Fruit fly (Drosophila melanogaster) whole organism, embryonic: ENCODE results near the gene CG31089.

ENCODE experiments used
- Abd-B ChIP-seq: fragments of 200-800 bp; sonication (Bioruptor generic); optimal IDR thresholded peaks from 2 replicates; lab custom pipeline; 2018; ENCODE audit warnings: missing biosample characterization, mild to moderate bottlenecking, missing genetic modification characterization, moderate library complexity
- Aef1 ChIP-seq: fragments of 200-800 bp; sonication (Bioruptor generic); IDR thresholded peaks from 3 replicates; pipeline ENCODE4 v1.3.6; 2022; ENCODE audit warnings: missing biosample characterization, missing genetic modification characterization
- CG10209 ChIP-seq: fragments of 200-800 bp; sonication (Bioruptor generic); optimal IDR thresholded peaks from 3 replicates; lab custom pipeline; 2017; ENCODE audit warnings: missing biosample characterization, mild to moderate bottlenecking, missing genetic modification characterization, missing genetic modification reagents
- CG12155 ChIP-seq: fragments of 200-800 bp; sonication (Bioruptor generic); optimal IDR thresholded peaks from 3 replicates; lab custom pipeline; 2016; ENCODE audit warnings: missing biosample characterization, missing genetic modification characterization
- CG1233 ChIP-seq: fragments of 200-800 bp; sonication (Bioruptor generic); optimal IDR thresholded peaks from 4 replicates; lab custom pipeline; 2018; ENCODE audit warnings: missing biosample characterization, mild to moderate bottlenecking, missing genetic modification characterization
- CG13287 ChIP-seq: fragments of 200-800 bp; sonication (Bioruptor generic); IDR thresholded peaks from 2 replicates; pipeline ENCODE4 v1.3.6; 2022; ENCODE audit warnings: missing biosample characterization, missing genetic modification characterization; ENCODE audit not compliant: partially characterized antibody
- CG16815 ChIP-seq: fragments of 200-800 bp; sonication (Bioruptor generic); optimal IDR thresholded peaks from 3 replicates; lab custom pipeline; 2017; ENCODE audit warnings: missing biosample characterization, mild to moderate bottlenecking, missing genetic modification characterization
- CG30431 ChIP-seq: fragments of 200-800 bp; sonication (Bioruptor generic); optimal IDR thresholded peaks from 2 replicates; lab custom pipeline; 2017; ENCODE audit warnings: missing biosample characterization, missing genetic modification characterization
- CG3065 ChIP-seq: fragments of 200-800 bp; sonication (Bioruptor generic); optimal IDR thresholded peaks from 2 replicates; lab custom pipeline; 2016; ENCODE audit warnings: missing biosample characterization, missing genetic modification characterization
- CG31365 ChIP-seq: fragments of 200-800 bp; sonication (Bioruptor generic); optimal IDR thresholded peaks from 2 replicates; lab custom pipeline; 2018; ENCODE audit warnings: missing biosample characterization, mild to moderate bottlenecking, missing genetic modification characterization
- CG33557 ChIP-seq: fragments of 200-800 bp; sonication (Bioruptor generic); optimal IDR thresholded peaks from 2 replicates; lab custom pipeline; 2019; ENCODE audit warnings: missing biosample characterization, mild to moderate bottlenecking, missing genetic modification characterization, moderate library complexity
- CG34376 ChIP-seq: fragments of 200-800 bp; sonication (Bioruptor generic); optimal IDR thresholded peaks from 2 replicates; lab custom pipeline; 2018; ENCODE audit warnings: missing biosample characterization, mild to moderate bottlenecking, missing genetic modification characterization
- CG6254 ChIP-seq: fragments of 200-800 bp; sonication (Bioruptor generic); optimal IDR thresholded peaks from 3 replicates; lab custom pipeline; 2017; ENCODE audit warnings: mild to moderate bottlenecking, missing biosample characterization, missing genetic modification reagents, missing genetic modification characterization
- CG6854 ChIP-seq: fragments of 200-800 bp; sonication (Bioruptor generic); optimal IDR thresholded peaks from 3 replicates; lab custom pipeline; 2017; ENCODE audit warnings: missing biosample characterization, mild to moderate bottlenecking, missing genetic modification characterization
- CG7928 ChIP-seq: fragments of 200-800 bp; sonication (Bioruptor generic); optimal IDR thresholded peaks from 2 replicates; lab custom pipeline; 2017; ENCODE audit warnings: missing biosample characterization, mild to moderate bottlenecking, missing genetic modification characterization
- CG9609 ChIP-seq: fragments of 200-800 bp; sonication (Bioruptor generic); optimal IDR thresholded peaks from 3 replicates; lab custom pipeline; 2016; ENCODE audit warnings: missing biosample characterization, missing genetic modification characterization
- CrebB ChIP-seq: fragments of 200-800 bp; sonication (Bioruptor generic); optimal IDR thresholded peaks from 3 replicates; lab custom pipeline; 2018; ENCODE audit warnings: missing biosample characterization, mild to moderate bottlenecking, missing genetic modification characterization
- D19A ChIP-seq: fragments of 200-800 bp; optimal IDR thresholded peaks from 3 replicates; lab custom pipeline; 2019; ENCODE audit warnings: missing biosample characterization, mild to moderate bottlenecking, missing genetic modification characterization, moderate library complexity
- Dfd ChIP-seq, 2 experiments: fragments of >200 bp; optimal IDR thresholded peaks; 2 replicates each; lab custom pipeline; 2017; ENCODE audit warnings: missing biosample characterization in 2 of 2, missing genetic modification characterization in 2 of 2
- GATAe ChIP-seq: fragments of 200-800 bp; sonication (Bioruptor generic); conservative IDR thresholded peaks from 2 replicates; pipeline ENCODE4 v1.3.6; 2022; ENCODE audit warnings: missing biosample characterization, missing genetic modification characterization
- H2.0 ChIP-seq: fragments of 200-800 bp; sonication (Bioruptor generic); IDR thresholded peaks from 2 replicates; pipeline ENCODE4 v1.3.6; 2022; ENCODE audit warnings: missing biosample characterization, missing genetic modification characterization
- HHEX ChIP-seq: fragments of 200-800 bp; sonication (Bioruptor generic); optimal IDR thresholded peaks from 3 replicates; lab custom pipeline; 2017; ENCODE audit warnings: missing biosample characterization, mild to moderate bottlenecking, missing genetic modification characterization, missing genetic modification reagents
- HmgZ ChIP-seq: fragments of 200-800 bp; sonication (Bioruptor generic); optimal IDR thresholded peaks from 2 replicates; lab custom pipeline; 2018; ENCODE audit warnings: missing biosample characterization, mild to moderate bottlenecking, missing genetic modification characterization
- Mes4 ChIP-seq: fragments of 200-800 bp; sonication (Bioruptor generic); optimal IDR thresholded peaks from 2 replicates; lab custom pipeline; 2016; ENCODE audit warnings: missing biosample characterization, missing genetic modification characterization
- Mrtf ChIP-seq: fragments of 200-800 bp; sonication (Bioruptor generic); IDR thresholded peaks from 3 replicates; pipeline ENCODE4 v1.3.6; 2022; ENCODE audit warnings: missing biosample characterization, missing genetic modification characterization
- NK7.1 ChIP-seq: fragments of 200-800 bp; sonication (Bioruptor generic); optimal IDR thresholded peaks from 3 replicates; lab custom pipeline; 2016; ENCODE audit warnings: missing biosample characterization, missing genetic modification characterization
- TFAM ChIP-seq: fragments of 200-800 bp; sonication (Bioruptor generic); optimal IDR thresholded peaks from 2 replicates; lab custom pipeline; 2017; ENCODE audit warnings: missing biosample characterization, missing genetic modification characterization, inconsistent platforms
- Vsx1 ChIP-seq: fragments of 200-800 bp; sonication (Bioruptor generic); optimal IDR thresholded peaks from 2 replicates; lab custom pipeline; 2017; ENCODE audit warnings: missing biosample characterization, mild to moderate bottlenecking, missing genetic modification characterization, missing genetic modification reagents
- ap ChIP-seq: fragments of 200-800 bp; sonication (Bioruptor generic); IDR thresholded peaks from 2 replicates; pipeline ENCODE4 v1.3.6; 2022; ENCODE audit warnings: missing biosample characterization, missing genetic modification characterization
- ase ChIP-seq: fragments of 200-800 bp; sonication (Bioruptor generic); IDR thresholded peaks from 3 replicates; pipeline ENCODE4 v1.3.6; 2022; ENCODE audit warnings: missing biosample characterization, missing genetic modification characterization
- chif ChIP-seq, 2 experiments: fragments of 200-800 bp; sonication (Bioruptor generic); optimal IDR thresholded peaks; 3 replicates each; lab custom pipeline; 2016; ENCODE audit warnings: missing biosample characterization in 2 of 2, missing genetic modification characterization in 2 of 2
- croc ChIP-seq: fragments of 200-800 bp; sonication (Bioruptor generic); conservative IDR thresholded peaks from 3 replicates; pipeline ENCODE4 v1.3.6; 2022; ENCODE audit warnings: missing biosample characterization, missing genetic modification characterization
- dan ChIP-seq: fragments of 200-800 bp; sonication (Bioruptor generic); IDR thresholded peaks from 2 replicates; pipeline ENCODE4 v1.3.6; 2022; ENCODE audit warnings: missing biosample characterization, missing genetic modification characterization
- dimm ChIP-seq: fragments of 200-800 bp; sonication (Bioruptor generic); IDR thresholded peaks from 2 replicates; pipeline ENCODE4 v1.3.6; 2022; ENCODE audit warnings: missing biosample characterization, missing genetic modification characterization
- fd64A ChIP-seq: fragments of 200-800 bp; sonication (Bioruptor generic); optimal IDR thresholded peaks from 3 replicates; lab custom pipeline; 2018; ENCODE audit warnings: missing biosample characterization, mild to moderate bottlenecking, missing genetic modification characterization
- gcm2 ChIP-seq: fragments of 200-800 bp; sonication (Bioruptor generic); optimal IDR thresholded peaks from 2 replicates; lab custom pipeline; 2016; ENCODE audit warnings: missing biosample characterization, missing genetic modification characterization
- grn ChIP-seq: fragments of 200-800 bp; sonication (Bioruptor generic); optimal IDR thresholded peaks from 3 replicates; lab custom pipeline; 2017; ENCODE audit warnings: missing biosample characterization, missing genetic modification characterization
- gro ChIP-seq: fragments of 200-800 bp; sonication (Bioruptor generic); optimal IDR thresholded peaks from 2 replicates; lab custom pipeline; 2016; ENCODE audit warnings: missing biosample characterization, missing genetic modification characterization
- her ChIP-seq: fragments of 200-800 bp; sonication (Bioruptor generic); optimal IDR thresholded peaks from 2 replicates; lab custom pipeline; 2016; ENCODE audit warnings: missing biosample characterization, missing genetic modification characterization
- kni ChIP-seq: fragments of 200-800 bp; sonication (Bioruptor generic); optimal IDR thresholded peaks from 3 replicates; lab custom pipeline; 2017; ENCODE audit warnings: mild to moderate bottlenecking, missing biosample characterization, missing genetic modification reagents, missing genetic modification characterization
- luna ChIP-seq: fragments of 200-800 bp; sonication (Bioruptor generic); optimal IDR thresholded peaks from 2 replicates; lab custom pipeline; 2016; ENCODE audit warnings: missing biosample characterization, missing genetic modification characterization
- pfk ChIP-seq: fragments of 200-800 bp; sonication (Bioruptor generic); optimal IDR thresholded peaks from 2 replicates; lab custom pipeline; 2018; ENCODE audit warnings: missing biosample characterization, mild to moderate bottlenecking, missing genetic modification characterization, moderate library complexity
- pzg ChIP-seq: fragments of 200-800 bp; sonication (Bioruptor generic); optimal IDR thresholded peaks from 3 replicates; lab custom pipeline; 2018; ENCODE audit warnings: missing biosample characterization, mild to moderate bottlenecking, missing genetic modification characterization, moderate library complexity
- row ChIP-seq: fragments of 200-800 bp; sonication (Bioruptor generic); IDR thresholded peaks from 3 replicates; pipeline ENCODE4 v1.3.6; 2022; ENCODE audit warnings: missing biosample characterization, missing genetic modification characterization
- sens ChIP-seq: fragments of 200-800 bp; sonication (Bioruptor generic); peaks from one replicate; lab custom pipeline; 2016; ENCODE audit warnings: missing biosample characterization, missing genetic modification characterization
- sens-2 ChIP-seq: fragments of 200-800 bp; sonication (Bioruptor generic); IDR thresholded peaks from 2 replicates; pipeline ENCODE4 v1.3.6; 2022; ENCODE audit warnings: missing biosample characterization, missing genetic modification characterization
- sima ChIP-seq: fragments of 200-800 bp; sonication (Bioruptor generic); optimal IDR thresholded peaks from 2 replicates; lab custom pipeline; 2016; ENCODE audit warnings: missing biosample characterization, missing genetic modification characterization
- sqz ChIP-seq: fragments of 200-800 bp; sonication (Bioruptor generic); optimal IDR thresholded peaks from 3 replicates; lab custom pipeline; 2018; ENCODE audit warnings: missing biosample characterization, mild to moderate bottlenecking, missing genetic modification characterization
- trh ChIP-seq: fragments of 200-800 bp; sonication (Bioruptor generic); optimal IDR thresholded peaks from 2 replicates; lab custom pipeline; 2016; ENCODE audit warnings: missing biosample characterization, missing genetic modification characterization
- tup ChIP-seq: fragments of 200-800 bp; sonication (Bioruptor generic); optimal IDR thresholded peaks from 2 replicates; lab custom pipeline; 2016; ENCODE audit warnings: missing biosample characterization, mild to moderate bottlenecking, missing genetic modification characterization, moderate library complexity

CG31089 gene

dm6 chr3R:25880971-25881809, 21.3 kb upstream of the CG31089 start, which contains the start of gene Tsp96F:
Gene Tsp96F (minus strand): TSS chr3R:25881427.
- TF ChIP-seq sqz, result no peak
- TF ChIP-seq Mrtf (GFP tag; lab: Robert Waterston, UW), result no peak
- TF ChIP-seq CG34376 (GFP tag; lab: Kevin White, UChicago), result peak; percentile 36
- no peak for TF ChIP-seq CG3065 (GFP tag; lab: Kevin White, UChicago)
- no peak for TF ChIP-seq CG6254
- TF ChIP-seq Dfd (GFP tag; optimal IDR thresholded peaks at IDR 0.05; lab: Kevin White, UChicago), result no peak
- TF ChIP-seq gro (GFP tag; lab: Kevin White, UChicago), result no peak
- TF ChIP-seq TFAM (GFP tag; lab: Kevin White, UChicago), result no peak
- no peak for TF ChIP-seq fd64A (GFP tag; lab: Kevin White, UChicago)
- no peak for TF ChIP-seq chif (GFP tag; optimal IDR thresholded peaks at IDR 0.05; lab: Kevin White, UChicago)
- peak; percentile 14 for TF ChIP-seq HmgZ (tag; lab: Kevin White, UChicago)
- TF ChIP-seq Abd-B (GFP tag; lab: Kevin White, UChicago), result peak; percentile 32
- no peak for TF ChIP-seq CrebB
- TF ChIP-seq ap, result no peak
- no peak for TF ChIP-seq NK7.1 (GFP tag; lab: Kevin White, UChicago)
- TF ChIP-seq CG6854 (GFP tag; lab: Kevin White, UChicago), result no peak
- peak; percentile 10 for TF ChIP-seq pfk (GFP tag; lab: Kevin White, UChicago)
- no peak for TF ChIP-seq CG7928 (GFP tag; lab: Kevin White, UChicago)
- TF ChIP-seq CG16815, result no peak
- TF ChIP-seq sens-2 (GFP tag; lab: Robert Waterston, UW), result no peak
- no peak for TF ChIP-seq croc (GFP tag; lab: Robert Waterston, UW)
- no peak for TF ChIP-seq grn (GFP tag; lab: Kevin White, UChicago)
- no peak for TF ChIP-seq CG30431 (GFP tag; lab: Kevin White, UChicago)
- TF ChIP-seq trh (GFP tag; lab: Kevin White, UChicago), result no peak
- no peak for TF ChIP-seq tup
- TF ChIP-seq CG1233, result no peak
- no peak for TF ChIP-seq H2.0 (GFP tag; lab: Robert Waterston, UW)
- TF ChIP-seq CG12155 (GFP tag; lab: Kevin White, UChicago), result no peak
- no peak for TF ChIP-seq CG33557 (GFP tag; lab: Kevin White, UChicago)
- no peak for TF ChIP-seq luna (GFP tag; lab: Kevin White, UChicago)
- peak; percentile 67 for TF ChIP-seq CG13287 (GFP tag; lab: Robert Waterston, UW)
- TF ChIP-seq HHEX, result no peak
- TF ChIP-seq sens (GFP tag; lab: Kevin White, UChicago), result peak; percentile 51
- TF ChIP-seq dan (GFP tag; lab: Robert Waterston, UW), result no peak
- peak; percentile 96 for TF ChIP-seq pzg
- peak; percentile 43; the same call in 2 of the 3 replicates for TF ChIP-seq row (GFP tag; lab: Robert Waterston, UW)
- peak; percentile 5 for TF ChIP-seq Mes4
- TF ChIP-seq her (GFP tag; lab: Kevin White, UChicago), result no peak
- no peak for TF ChIP-seq Aef1 (GFP tag; lab: Robert Waterston, UW)
- TF ChIP-seq kni (GFP tag; lab: Kevin White, UChicago), result peak; percentile 57
- no peak for TF ChIP-seq dimm (GFP tag; lab: Robert Waterston, UW)
- no peak for TF ChIP-seq D19A (tag; lab: Kevin White, UChicago)
- TF ChIP-seq CG10209, result no peak
- TF ChIP-seq ase (GFP tag; lab: Robert Waterston, UW), result no peak
- TF ChIP-seq gcm2 (GFP tag; lab: Kevin White, UChicago), result no peak
- no peak for TF ChIP-seq CG31365 (tag; lab: Kevin White, UChicago)
- TF ChIP-seq sima (GFP tag; lab: Kevin White, UChicago), result no peak
- TF ChIP-seq Vsx1 (GFP tag; lab: Kevin White, UChicago), result no peak
- peak; percentile 7 for TF ChIP-seq CG9609 (GFP tag; lab: Kevin White, UChicago)
- no peak for TF ChIP-seq GATAe (GFP tag; lab: Robert Waterston, UW)
